Fruit fly (Drosophila melanogaster): ENCODE data around the gene AhcyL2.
A peak's percentile ranks its signal among the peaks of the same experiment; 100 is the strongest.

Gene AhcyL2

DNA sequence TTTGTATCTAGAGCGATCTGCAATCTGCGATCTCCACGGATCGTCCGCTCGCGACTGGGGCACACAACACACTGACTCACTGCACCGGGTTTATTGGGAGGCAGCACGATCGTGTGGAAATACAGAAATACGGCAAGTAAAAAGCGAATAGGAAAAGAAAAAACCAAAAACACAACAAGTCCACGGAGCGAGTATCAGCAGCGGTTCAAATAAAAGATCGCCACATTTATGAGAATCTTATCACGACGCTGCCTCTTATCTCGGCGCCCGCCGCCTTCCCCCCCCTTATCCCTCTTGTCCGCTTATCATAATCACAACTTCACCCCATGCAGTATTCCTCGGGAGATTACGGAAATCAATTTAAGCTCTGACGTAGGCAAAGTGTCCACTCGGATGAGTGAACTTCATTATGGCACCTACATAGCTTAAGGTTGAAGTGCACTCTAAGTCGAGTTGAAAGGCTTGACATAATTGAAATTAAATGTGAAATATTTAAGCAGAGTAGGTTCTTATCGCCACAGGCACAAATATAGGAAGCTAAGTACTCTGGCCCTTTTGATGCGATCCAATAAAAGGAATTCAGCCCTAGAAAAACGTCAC lies at the start of gene AhcyL2:
Gene AhcyL2 (minus strand): TSS at position 51 of the 600 bp plus-strand sequence.
- TF ChIP-seq exex (tag; optimal IDR thresholded peaks at IDR 0.05) (peak; percentile 98), mirr (GFP tag; optimal IDR thresholded peaks at IDR 0.05) (peak; percentile 87), Hey (tag; optimal IDR thresholded peaks at IDR 0.05) (peak; percentile 93), BtbVII (GFP tag; optimal IDR thresholded peaks at IDR 0.05) (peak; percentile 67), ATbp (GFP tag; optimal IDR thresholded peaks at IDR 0.05) (no peak), CG34422 (GFP tag; IDR thresholded peaks at IDR 0.05) (0 out of 3 replicates have a peak, but pooled peaks have one; percentile 14), CG6175 (GFP tag; IDR thresholded peaks at IDR 0.05) (peak; percentile 61; the same call in 1 of the 3 replicates), Asciz (GFP tag; optimal IDR thresholded peaks at IDR 0.05) (peak; percentile 0), Sox100B (GFP tag; optimal IDR thresholded peaks at IDR 0.05) (no peak), crol (GFP tag; IDR thresholded peaks at IDR 0.05) (peak; percentile 93), CG10543 (GFP tag; optimal IDR thresholded peaks at IDR 0.05) (peak; percentile 88), CG17802 (tag; optimal IDR thresholded peaks at IDR 0.05) (no peak), CG1792 (GFP tag; optimal IDR thresholded peaks at IDR 0.05) (no peak), CG15601 (tag; optimal IDR thresholded peaks at IDR 0.05) (peak; percentile 79), CG3065 (GFP tag; optimal IDR thresholded peaks at IDR 0.05) (no peak), CG2120 (GFP tag; optimal IDR thresholded peaks at IDR 0.05) (no peak), CG34376 (GFP tag; optimal IDR thresholded peaks at IDR 0.05) (peak; percentile 91), Lim3 (GFP tag; IDR thresholded peaks at IDR 0.05) (peak; percentile 38; the same call in 1 of the 2 replicates), lab (GFP tag; optimal IDR thresholded peaks at IDR 0.05) (peak; percentile 48), CG7987 (GFP tag; optimal IDR thresholded peaks at IDR 0.05) (peak; percentile 87), GATAe (GFP tag; conservative IDR thresholded peaks at IDR 0.05) (peak; percentile 100), CG18599 (GFP tag; optimal IDR thresholded peaks at IDR 0.05) (peak; percentile 14), lola (GFP tag; optimal IDR thresholded peaks at IDR 0.05) (no peak), CG5180 (GFP tag; optimal IDR thresholded peaks at IDR 0.05) (no peak), Ravus (GFP tag; IDR thresholded peaks at IDR 0.05) (no peak), Hmr (GFP tag; optimal IDR thresholded peaks at IDR 0.05) (peak; percentile 14), ro (GFP tag; IDR thresholded peaks at IDR 0.05) (no peak), CG6813 (GFP tag; optimal IDR thresholded peaks at IDR 0.05) (peak; percentile 17), Drgx (GFP tag; IDR thresholded peaks at IDR 0.05) (0 out of 2 replicates have a peak, but pooled peaks have one; percentile 10), CG31365 (tag; optimal IDR thresholded peaks at IDR 0.05) (no peak), Trl (optimal IDR thresholded peaks at IDR 0.05) (no peak), Trl (GFP tag; optimal IDR thresholded peaks at IDR 0.05) (no peak), sug (tag; optimal IDR thresholded peaks at IDR 0.05) (peak; percentile 96), onecut (GFP tag; IDR thresholded peaks at IDR 0.05) (0 out of 2 replicates have a peak, but pooled peaks have one; percentile 13), cwo (GFP tag; optimal IDR thresholded peaks at IDR 0.05) (peak; percentile 42), CG17361 (GFP tag; IDR thresholded peaks at IDR 0.05) (no peak), CG10979 (tag; optimal IDR thresholded peaks at IDR 0.05) (no peak), tup (GFP tag; optimal IDR thresholded peaks at IDR 0.05) (no peak), Meics (GFP tag; optimal IDR thresholded peaks at IDR 0.05) (peak; percentile 1), dimm (GFP tag; IDR thresholded peaks at IDR 0.05) (no peak), pros (GFP tag; optimal IDR thresholded peaks at IDR 0.05) (no peak), ab (GFP tag; optimal IDR thresholded peaks at IDR 0.05) (no peak), ase (GFP tag; IDR thresholded peaks at IDR 0.05) (no peak), nom (GFP tag; optimal IDR thresholded peaks at IDR 0.05) (peak; percentile 24), CG8290 (GFP tag; optimal IDR thresholded peaks at IDR 0.05) (no peak), CG8290 (tag; optimal IDR thresholded peaks at IDR 0.05) (peak in 1 of 2 experiments; percentile 6), Xrp1 (GFP tag; IDR thresholded peaks at IDR 0.05) (no peak), gro (GFP tag; optimal IDR thresholded peaks at IDR 0.05) (peak; percentile 58), Fer2 (tag; optimal IDR thresholded peaks at IDR 0.05) (no peak), CG2199 (GFP tag; IDR thresholded peaks at IDR 0.05) (0 out of 3 replicates have a peak, but pooled peaks have one; percentile 47)

Data from whole organism, embryonic.